Fruit fly (Drosophila melanogaster) Kc167 (cell line): ENCODE data around the gene CG5188.

Experiments used
- Myc ChIP-seq: fragments of >200 bp; optimal IDR thresholded peaks from 2 replicates; lab custom pipeline; 2017; ENCODE audit warnings: missing external identifiers
- Sin3A ChIP-seq: fragments of >200 bp; optimal IDR thresholded peaks from 2 replicates; lab custom pipeline; 2018; ENCODE audit warnings: missing external identifiers
- h ChIP-seq: fragments of >200 bp; optimal IDR thresholded peaks from 3 replicates; lab custom pipeline; 2018; ENCODE audit warnings: missing external identifiers
- psq ChIP-seq: fragments of >200 bp; optimal IDR thresholded peaks from 2 replicates; lab custom pipeline; 2017; ENCODE audit warnings: missing external identifiers
- ttk ChIP-seq: sonication (Bioruptor generic); optimal IDR thresholded peaks from 2 replicates; lab custom pipeline; 2017; ENCODE audit warnings: missing external identifiers

- TF ChIP-seq h (lab: Kevin White, UChicago) (no peak), Sin3A (lab: Kevin White, UChicago) (no peak), psq (no peak), ttk (lab: Kevin White, UChicago) (no peak), Myc (no peak)
These were observed 2.3 kb downstream of the CG5188 start, which contains the start of the genes Bug22 and TfIIB for dm6 chr2L:10430802-10431476.
